Worm (Caenorhabditis elegans): ENCODE data around the gene vps-11.

DNA sequence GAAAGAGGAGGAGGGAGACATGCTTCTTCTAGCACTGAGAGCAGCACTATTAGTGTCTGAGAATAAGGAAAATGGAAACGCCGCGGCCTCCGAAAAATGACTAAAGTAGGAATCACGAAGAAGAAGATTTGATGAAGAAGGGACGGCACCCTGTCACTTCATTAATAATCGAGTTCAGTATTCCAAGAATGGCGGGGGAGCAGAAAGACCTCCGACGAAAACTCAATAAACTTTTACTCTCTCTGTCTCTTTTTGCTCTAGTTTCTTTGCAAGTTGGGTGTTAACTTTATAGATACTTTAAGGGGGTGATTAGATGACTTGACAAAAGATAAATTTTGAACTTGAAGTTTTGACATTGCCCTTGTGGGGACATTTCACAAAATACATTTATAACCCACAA, 24.0 kb downstream of the vps-11 start:
- TF ChIP-seq med-1 (GFP tag; optimal IDR thresholded peaks at IDR 0.05; ENCODE audit: insufficient read depth) (no peak), flt-1 (GFP tag; IDR thresholded peaks at IDR 0.05) (no peak), ztf-23 (GFP tag; IDR thresholded peaks at IDR 0.05) (no peak), klf-2 (GFP tag; conservative IDR thresholded peaks at IDR 0.05) (no peak), ztf-29 (GFP tag; IDR thresholded peaks at IDR 0.05) (no peak), ref-1 (GFP tag; conservative IDR thresholded peaks at IDR 0.05) (no peak), tab-1 (GFP tag; IDR thresholded peaks at IDR 0.05) (no peak)
